Worm (Caenorhabditis elegans) whole organism, L2 larva: ENCODE measurements around the gene Y50E8A.2.
"Not testable (repeated sequence)": the region's sequence is repeated elsewhere in the genome, so short reads cannot be mapped to it uniquely, and the experiment has no call there.

Experiments used
- crh-2 ChIP-seq: sonication (generic microtip); optimal IDR thresholded peaks from 2 replicates; lab custom pipeline; 2017; ENCODE audit warnings: missing biosample characterization, missing genetic modification characterization
- lin-39 ChIP-seq: fragments of 150-350 bp; optimal IDR thresholded peaks from 2 replicates; lab custom pipeline; 2014; ENCODE audit warnings: missing biosample characterization, missing genetic modification reagents, missing genetic modification characterization
- sem-4 ChIP-seq: fragments of 150-350 bp; optimal IDR thresholded peaks from 2 replicates; lab custom pipeline; 2014; ENCODE audit warnings: missing biosample characterization, missing genetic modification reagents, missing genetic modification characterization
- snpc-4 ChIP-seq: fragments of 150-350 bp; optimal IDR thresholded peaks from 2 replicates; lab custom pipeline; 2014; ENCODE audit warnings: missing biosample characterization, missing genetic modification characterization

DNA sequence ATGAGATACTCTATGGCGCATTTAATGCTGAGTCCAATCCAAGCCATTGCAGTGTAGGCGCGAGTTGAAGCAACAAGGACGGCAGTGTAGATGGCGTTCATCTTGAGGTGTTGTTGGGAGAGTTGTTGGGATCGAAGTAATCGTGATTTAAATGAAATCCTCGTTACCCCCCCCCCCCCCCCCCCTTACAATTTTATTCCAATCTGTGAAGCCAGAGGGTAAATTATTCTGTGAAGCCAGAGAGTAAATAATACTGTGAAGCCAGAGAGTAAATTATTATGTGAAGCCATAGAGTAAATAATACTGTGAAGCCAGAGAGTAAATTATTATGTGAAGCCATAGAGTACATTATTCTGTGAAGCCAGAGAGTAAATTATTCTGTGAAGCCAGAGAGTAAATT lies 21.7 kb upstream of the Y50E8A.2 start, which contains the start of gene nspa-10:
- TF ChIP-seq snpc-4; crh-2 (tag; lab: Kevin White, UChicago); sem-4 (tag; lab: Kevin White, UChicago); lin-39 (tag; lab: Kevin White, UChicago): not testable (repeated sequence)
